Fruit fly (Drosophila melanogaster): ENCODE data around the gene Mettl3.

Gene Mettl3

dm6 chr3R:24037538-24038265 is 5.7 kb downstream of the Mettl3 start, which contains the start of gene spas (continued):
- TF ChIP-seq nmo (GFP tag; optimal IDR thresholded peaks at IDR 0.05) (peak; percentile 87), dimm (GFP tag; IDR thresholded peaks at IDR 0.05) (peak; percentile 54), B-H2 (GFP tag; optimal IDR thresholded peaks at IDR 0.05) (peak; percentile 29), CG3163 (GFP tag; optimal IDR thresholded peaks at IDR 0.05) (peak; percentile 58), CG6254 (GFP tag; optimal IDR thresholded peaks at IDR 0.05) (peak; percentile 22), CG4424 (GFP tag; optimal IDR thresholded peaks at IDR 0.05) (peak; percentile 49), gt (GFP tag; IDR thresholded peaks at IDR 0.05) (peak; percentile 60; the same call in 1 of the 2 replicates), CG2116 (GFP tag; optimal IDR thresholded peaks at IDR 0.05) (peak; percentile 63), luna (GFP tag; optimal IDR thresholded peaks at IDR 0.05) (no peak), CTCF (GFP tag; optimal IDR thresholded peaks at IDR 0.05) (no peak), CG12942 (GFP tag; optimal IDR thresholded peaks at IDR 0.05) (peak; percentile 69), Dbx (GFP tag; IDR thresholded peaks at IDR 0.05) (peak; percentile 72; the same call in 2 of the 3 replicates), MTF-1 (GFP tag; optimal IDR thresholded peaks at IDR 0.05; ENCODE audit: borderline replicate concordance) (no peak), bowl (GFP tag; IDR thresholded peaks at IDR 0.05) (no peak), sd (tag; optimal IDR thresholded peaks at IDR 0.05) (no peak), Trl (optimal IDR thresholded peaks at IDR 0.05) (no peak), Trl (GFP tag; optimal IDR thresholded peaks at IDR 0.05) (peak; percentile 67), emc (GFP tag; optimal IDR thresholded peaks at IDR 0.05) (peak; percentile 44), pho (GFP tag; optimal IDR thresholded peaks at IDR 0.05) (peak; percentile 83), run (tag; optimal IDR thresholded peaks at IDR 0.05) (no peak), CG15479 (GFP tag; optimal IDR thresholded peaks at IDR 0.05) (no peak), crp (GFP tag; optimal IDR thresholded peaks at IDR 0.05) (peak in 1 of 2 experiments; percentile 81), Pdp1 (GFP tag; optimal IDR thresholded peaks at IDR 0.05) (peak; percentile 73 to 95), CG13894 (tag; optimal IDR thresholded peaks at IDR 0.05) (peak; percentile 53), sob (GFP tag; IDR thresholded peaks at IDR 0.05) (peak; percentile 80), Sox100B (GFP tag; optimal IDR thresholded peaks at IDR 0.05) (no peak), al (GFP tag; IDR thresholded peaks at IDR 0.05) (peak; percentile 63; the same call in 1 of the 2 replicates), eve (GFP tag; optimal IDR thresholded peaks at IDR 0.05) (no peak), Dll (GFP tag; IDR thresholded peaks at IDR 0.05; ENCODE audit: partially characterized antibody) (peak; percentile 96), CG7271 (tag; optimal IDR thresholded peaks at IDR 0.05) (peak; percentile 21), Nf-YB (GFP tag; optimal IDR thresholded peaks at IDR 0.05) (peak; percentile 31), Dek (tag; optimal IDR thresholded peaks at IDR 0.05) (peak; percentile 40), Kr (GFP tag; optimal IDR thresholded peaks at IDR 0.05) (no peak), CG6272 (GFP tag; IDR thresholded peaks at IDR 0.05) (peak; percentile 87), Dfd (GFP tag; optimal IDR thresholded peaks at IDR 0.05) (no peak), org-1 (GFP tag; optimal IDR thresholded peaks at IDR 0.05) (peak; percentile 2), lola (GFP tag; optimal IDR thresholded peaks at IDR 0.05) (peak in 1 of 3 experiments; percentile 70), Side (GFP tag; optimal IDR thresholded peaks at IDR 0.05) (peak; percentile 40), Taf1 (GFP tag; IDR thresholded peaks at IDR 0.05) (peak; percentile 44; the same call in 1 of the 2 replicates), bigmax (GFP tag; optimal IDR thresholded peaks at IDR 0.05) (peak; percentile 29), bcd (GFP tag; optimal IDR thresholded peaks at IDR 0.05) (peak; percentile 65), Optix (GFP tag; IDR thresholded peaks at IDR 0.05) (peak; percentile 76; the same call in 2 of the 3 replicates), CG3726 (GFP tag; IDR thresholded peaks at IDR 0.05) (peak; percentile 33; the same call in 2 of the 3 replicates), CG18619 (GFP tag; optimal IDR thresholded peaks at IDR 0.05) (peak; percentile 61), CG15696 (tag; optimal IDR thresholded peaks at IDR 0.05) (peak; percentile 67), CG5180 (GFP tag; optimal IDR thresholded peaks at IDR 0.05) (no peak), Six4 (GFP tag; optimal IDR thresholded peaks at IDR 0.05) (peak; percentile 49), gsb-n (tag; optimal IDR thresholded peaks at IDR 0.05) (no peak), CG30403 (GFP tag; optimal IDR thresholded peaks at IDR 0.05) (peak; percentile 82)

Data from whole organism, embryonic.